Worm (Caenorhabditis elegans) whole organism, midembryonic: ENCODE measurements around the gene cpna-4.

Source experiments
- T22C8.4 ChIP-seq: fragments of 200-800 bp; sonication (Bioruptor generic); IDR thresholded peaks from 2 replicates; pipeline ENCODE4 v1.3.6; 2022; ENCODE audit warnings: missing genetic modification characterization, missing compliant biosample characterization
- cog-1 ChIP-seq: sonication (generic microtip); optimal IDR thresholded peaks from 2 replicates; lab custom pipeline; 2016; ENCODE audit warnings: missing genetic modification characterization, missing compliant biosample characterization
- flt-1 ChIP-seq: fragments of 200-800 bp; sonication (Bioruptor generic); IDR thresholded peaks from 2 replicates; pipeline ENCODE4 v1.3.6; 2022; ENCODE audit warnings: missing genetic modification characterization, missing compliant biosample characterization
- med-1 ChIP-seq: sonication (generic microtip); optimal IDR thresholded peaks from 2 replicates; lab custom pipeline; 2017; ENCODE audit warnings: missing genetic modification characterization, mild to moderate bottlenecking, missing compliant biosample characterization, antibody characterized with exemption, missing genetic modification reagents; ENCODE audit not compliant: insufficient read depth
- tab-1 ChIP-seq: fragments of 200-800 bp; sonication (Bioruptor generic); IDR thresholded peaks from 2 replicates; pipeline ENCODE4 v1.3.6; 2022; ENCODE audit warnings: missing genetic modification characterization, missing compliant biosample characterization
- ztf-23 ChIP-seq: fragments of 200-800 bp; sonication (Bioruptor generic); IDR thresholded peaks from 2 replicates; pipeline ENCODE4 v1.3.6; 2022; ENCODE audit warnings: missing genetic modification reagents, missing genetic modification characterization, missing compliant biosample characterization
- ztf-29 ChIP-seq: fragments of 200-800 bp; sonication (Bioruptor generic); IDR thresholded peaks from 2 replicates; pipeline ENCODE4 v1.3.6; 2022; ENCODE audit warnings: missing genetic modification reagents, missing genetic modification characterization, missing compliant biosample characterization

ce11 chrIV:15328092-15328491 lies 33.3 kb upstream of the cpna-4 start, which contains the start of gene tbx-40:
- TF ChIP-seq ztf-23 (GFP tag; lab: Robert Waterston, UW) (no peak), flt-1 (GFP tag; lab: Robert Waterston, UW) (no peak), T22C8.4 (no peak), ztf-29 (no peak), tab-1 (GFP tag; lab: Robert Waterston, UW) (no peak), med-1 (GFP tag; lab: Kevin White, UChicago) (no peak), cog-1 (tag; lab: Kevin White, UChicago) (no peak)
